Worm (Caenorhabditis elegans) whole organism, L2 larva: Measurements from ENCODE around the gene fbxo-11.2.

ENCODE experiments used
- C34F6.9 ChIP-seq: fragments of 150-350 bp; optimal IDR thresholded peaks from 2 replicates; lab custom pipeline; 2014; ENCODE audit warnings: missing biosample characterization, missing genetic modification characterization
- F13H6.1 ChIP-seq: sonication (generic microtip); optimal IDR thresholded peaks from 2 replicates; lab custom pipeline; 2016; ENCODE audit warnings: missing genetic modification characterization, missing compliant biosample characterization
- R02D3.7 ChIP-seq: fragments of 150-350 bp; optimal IDR thresholded peaks from 2 replicates; lab custom pipeline; 2014; ENCODE audit warnings: missing biosample characterization, missing genetic modification characterization
- Y55F3AM.14 ChIP-seq: fragments of 200-800 bp; sonication (Bioruptor generic); optimal IDR thresholded peaks from 2 replicates; lab custom pipeline; 2018; ENCODE audit warnings: mild to moderate bottlenecking, missing genetic modification characterization, missing compliant biosample characterization
- aly-2 ChIP-seq: fragments of 150-350 bp; optimal IDR thresholded peaks from 2 replicates; lab custom pipeline; 2014; ENCODE audit warnings: missing biosample characterization, missing genetic modification characterization
- ama-1 ChIP-seq: fragments of 150-350 bp; optimal IDR thresholded peaks from 2 replicates; lab custom pipeline; 2018; ENCODE audit warnings: inconsistent platforms
- ceh-16 ChIP-seq: fragments of 150-350 bp; optimal IDR thresholded peaks from 2 replicates; lab custom pipeline; 2014; ENCODE audit warnings: missing biosample characterization, missing genetic modification characterization
- ceh-82 ChIP-seq: fragments of 150-350 bp; optimal IDR thresholded peaks from 2 replicates; lab custom pipeline; 2014; ENCODE audit warnings: missing biosample characterization, missing genetic modification characterization
- crh-2 ChIP-seq: sonication (generic microtip); optimal IDR thresholded peaks from 2 replicates; lab custom pipeline; 2017; ENCODE audit warnings: missing biosample characterization, missing genetic modification characterization
- dmd-4 ChIP-seq: sonication (generic microtip); optimal IDR thresholded peaks from 2 replicates; lab custom pipeline; 2017; ENCODE audit warnings: missing biosample characterization, missing genetic modification characterization
- egl-27 ChIP-seq: sonication (generic microtip); optimal IDR thresholded peaks from 3 replicates; lab custom pipeline; 2017; ENCODE audit warnings: missing biosample characterization, missing genetic modification reagents, missing genetic modification characterization
- elt-1 ChIP-seq: fragments of 150-350 bp; optimal IDR thresholded peaks from 2 replicates; lab custom pipeline; 2014; ENCODE audit warnings: missing biosample characterization, missing genetic modification characterization
- elt-3 ChIP-seq: sonication (generic microtip); optimal IDR thresholded peaks from 2 replicates; lab custom pipeline; 2017; ENCODE audit warnings: missing biosample characterization, missing genetic modification characterization
- lin-11 ChIP-seq: fragments of 150-350 bp; sonication (generic microtip); optimal IDR thresholded peaks from 2 replicates; lab custom pipeline; 2014; ENCODE audit warnings: missing biosample characterization, missing genetic modification characterization, inconsistent platforms, mixed read lengths
- lin-13 ChIP-seq: fragments of 150-350 bp; optimal IDR thresholded peaks from 2 replicates; lab custom pipeline; 2014; ENCODE audit warnings: missing biosample characterization, missing genetic modification reagents, missing genetic modification characterization
- lin-39 ChIP-seq: fragments of 150-350 bp; optimal IDR thresholded peaks from 2 replicates; lab custom pipeline; 2014; ENCODE audit warnings: missing biosample characterization, missing genetic modification reagents, missing genetic modification characterization
- lsy-2 ChIP-seq, 2 experiments: fragments of 150-350 bp in 1 of 2; sonication (generic microtip) in 1 of 2; optimal IDR thresholded peaks; 2 replicates each; lab custom pipeline; 2014 to 2017; ENCODE audit warnings: missing biosample characterization in 2 of 2, missing genetic modification characterization in 2 of 2
- mab-5 ChIP-seq: fragments of 150-350 bp; optimal IDR thresholded peaks from 2 replicates; lab custom pipeline; 2014; ENCODE audit warnings: missing biosample characterization, missing genetic modification characterization
- mbf-1 ChIP-seq: sonication (generic microtip); optimal IDR thresholded peaks from 2 replicates; lab custom pipeline; 2017; ENCODE audit warnings: missing biosample characterization, missing genetic modification characterization
- mdl-1 ChIP-seq, 2 experiments: fragments of 150-350 bp in 1 of 2; sonication (generic microtip) in 1 of 2; optimal IDR thresholded peaks; 2 replicates each; lab custom pipeline; 2017; ENCODE audit warnings: missing biosample characterization in 2 of 2, missing genetic modification characterization in 2 of 2
- nhr-11 ChIP-seq: fragments of 150-350 bp; optimal IDR thresholded peaks from 2 replicates; lab custom pipeline; 2014; ENCODE audit warnings: missing biosample characterization, missing genetic modification characterization
- nhr-12 ChIP-seq: fragments of 150-350 bp; optimal IDR thresholded peaks from 2 replicates; lab custom pipeline; 2014; ENCODE audit warnings: missing biosample characterization, missing genetic modification characterization
- nhr-21 ChIP-seq: fragments of 150-350 bp; optimal IDR thresholded peaks from 2 replicates; lab custom pipeline; 2014; ENCODE audit warnings: missing biosample characterization, missing genetic modification characterization
- nhr-23 ChIP-seq: fragments of 150-350 bp; optimal IDR thresholded peaks from 2 replicates; lab custom pipeline; 2014; ENCODE audit warnings: missing biosample characterization, missing genetic modification reagents, missing genetic modification characterization
- nhr-237 ChIP-seq: fragments of 150-350 bp; optimal IDR thresholded peaks from 2 replicates; lab custom pipeline; 2014; ENCODE audit warnings: missing biosample characterization, missing genetic modification characterization
- nhr-25 ChIP-seq: fragments of 150-350 bp; sonication (generic microtip); optimal IDR thresholded peaks from 3 replicates; lab custom pipeline; 2014; ENCODE audit warnings: missing biosample characterization, missing genetic modification characterization
- nhr-6 ChIP-seq: fragments of 150-350 bp; optimal IDR thresholded peaks from 2 replicates; lab custom pipeline; 2014; ENCODE audit warnings: missing biosample characterization, missing genetic modification characterization
- peb-1 ChIP-seq: fragments of 150-350 bp; optimal IDR thresholded peaks from 2 replicates; lab custom pipeline; 2014; ENCODE audit warnings: missing biosample characterization, missing genetic modification characterization
- sem-4 ChIP-seq: fragments of 150-350 bp; optimal IDR thresholded peaks from 2 replicates; lab custom pipeline; 2014; ENCODE audit warnings: missing biosample characterization, missing genetic modification reagents, missing genetic modification characterization
- sma-3 ChIP-seq: sonication (generic microtip); optimal IDR thresholded peaks from 2 replicates; lab custom pipeline; 2016; ENCODE audit warnings: missing genetic modification reagents, missing genetic modification characterization, missing compliant biosample characterization
- sma-9 ChIP-seq, 2 experiments: fragments of 150-350 bp in 1 of 2; sonication (generic microtip) in 1 of 2; optimal IDR thresholded peaks; 2 replicates each; lab custom pipeline; 2014 to 2016; ENCODE audit warnings: missing genetic modification characterization in 2 of 2, mild to moderate bottlenecking in 1 of 2, missing biosample characterization in 1 of 2, missing compliant biosample characterization in 1 of 2, missing genetic modification reagents in 1 of 2, moderate library complexity in 1 of 2
- snpc-4 ChIP-seq: fragments of 150-350 bp; optimal IDR thresholded peaks from 2 replicates; lab custom pipeline; 2014; ENCODE audit warnings: missing biosample characterization, missing genetic modification characterization
- unc-39 ChIP-seq: fragments of 150-350 bp; optimal IDR thresholded peaks from 2 replicates; lab custom pipeline; 2014; ENCODE audit warnings: missing biosample characterization, missing genetic modification characterization
- unc-55 ChIP-seq: fragments of 150-350 bp; sonication (generic microtip); optimal IDR thresholded peaks from 3 replicates; lab custom pipeline; 2014; ENCODE audit warnings: missing biosample characterization, missing genetic modification reagents, missing genetic modification characterization
- unc-62 ChIP-seq: fragments of 150-350 bp; optimal IDR thresholded peaks from 2 replicates; lab custom pipeline; 2014; ENCODE audit warnings: missing biosample characterization, missing genetic modification reagents, missing genetic modification characterization
- zag-1 ChIP-seq: fragments of 150-350 bp; optimal IDR thresholded peaks from 2 replicates; lab custom pipeline; 2014; ENCODE audit warnings: missing biosample characterization, missing genetic modification characterization
- ztf-11 ChIP-seq: sonication (generic microtip); optimal IDR thresholded peaks from 2 replicates; lab custom pipeline; 2017; ENCODE audit warnings: missing biosample characterization, missing genetic modification characterization
- ztf-4 ChIP-seq: fragments of 150-350 bp; optimal IDR thresholded peaks from 2 replicates; lab custom pipeline; 2014; ENCODE audit warnings: missing biosample characterization, missing genetic modification characterization

fbxo-11.2 gene

ce11 chrIII:1053067-1053466 is at the start of gene fbxo-11.2:
fbxo-11.2 (minus strand) TSS chrIII:1053242.
- TF ChIP-seq unc-62 (no peak), nhr-25 (tag; lab: Kevin White, UChicago) (peak; percentile 3), ztf-11 (tag; lab: Kevin White, UChicago) (no peak)

- TF ChIP-seq peb-1 (tag; lab: Kevin White, UChicago), result no peak
- no peak for TF ChIP-seq ceh-16 (tag; lab: Kevin White, UChicago)
- no peak for TF ChIP-seq Y55F3AM.14
- TF ChIP-seq nhr-25 (tag; lab: Kevin White, UChicago), result no peak
- TF ChIP-seq elt-3 (tag; lab: Kevin White, UChicago), result no peak
- no peak for TF ChIP-seq snpc-4 (tag; lab: Kevin White, UChicago)
- TF ChIP-seq F13H6.1 (tag; lab: Kevin White, UChicago), result no peak
- no peak for TF ChIP-seq R02D3.7 (tag; lab: Kevin White, UChicago)
Observed at ce11 chrIII:1099523-1099922, 46.5 kb upstream of the fbxo-11.2 start.

ce11 chrIII:1094391-1094790 is 41.3 kb upstream of the fbxo-11.2 start:
- TF ChIP-seq R02D3.7 (tag; lab: Kevin White, UChicago) (no peak), snpc-4 (tag; lab: Kevin White, UChicago) (no peak), ama-1 (lab: Kevin White, UChicago) (no peak), elt-3 (tag; lab: Kevin White, UChicago) (no peak)
- TF ChIP-seq, all 48 proteins: peak for 0

- no peak for TF ChIP-seq egl-27 (tag; lab: Kevin White, UChicago)
- no peak for TF ChIP-seq sem-4
- TF ChIP-seq ceh-16 (tag; lab: Kevin White, UChicago), result no peak
- TF ChIP-seq sma-9 (GFP tag; optimal IDR thresholded peaks at IDR 0.05; lab: Kevin White, UChicago), result no peak
- no peak for TF ChIP-seq sma-9 (tag; optimal IDR thresholded peaks at IDR 0.05; lab: Kevin White, UChicago)
- TF ChIP-seq mbf-1 (tag; lab: Kevin White, UChicago), result no peak
- TF ChIP-seq nhr-237 (tag; lab: Kevin White, UChicago), result no peak
- no peak for TF ChIP-seq lin-13 (GFP tag; lab: Kevin White, UChicago)
- TF ChIP-seq peb-1 (tag; lab: Kevin White, UChicago), result no peak
Observed at ce11 chrIII:1084971-1085370, 31.9 kb upstream of the fbxo-11.2 start.

ce11 chrIII:1081101-1081500 is 28.1 kb upstream of the fbxo-11.2 start, which contains the start of gene par-2:
par-2 (plus strand) TSS chrIII:1081401.
- TF ChIP-seq elt-3 (tag; lab: Kevin White, UChicago), result no peak
- TF ChIP-seq aly-2, result no peak
- TF ChIP-seq zag-1, result no peak
- TF ChIP-seq sem-4, result no peak
- no peak for TF ChIP-seq nhr-23 (tag; lab: Kevin White, UChicago)
- TF ChIP-seq lin-11, result no peak
- no peak for TF ChIP-seq F13H6.1 (tag; lab: Kevin White, UChicago)
- no peak for TF ChIP-seq elt-1 (tag; lab: Kevin White, UChicago)
- TF ChIP-seq nhr-12 (tag; lab: Kevin White, UChicago), result no peak
- TF ChIP-seq nhr-6 (tag; lab: Kevin White, UChicago), result no peak
- TF ChIP-seq sma-9 (GFP tag; optimal IDR thresholded peaks at IDR 0.05; lab: Kevin White, UChicago), result no peak
- no peak for TF ChIP-seq sma-9 (tag; optimal IDR thresholded peaks at IDR 0.05; lab: Kevin White, UChicago)
- no peak for TF ChIP-seq Y55F3AM.14

- TF ChIP-seq zag-1, result peak; percentile 70
- peak; percentile 72 for TF ChIP-seq snpc-4 (tag; lab: Kevin White, UChicago)
- peak; percentile 77 for TF ChIP-seq ceh-82 (tag; lab: Kevin White, UChicago)
- TF ChIP-seq ztf-4 (tag; lab: Kevin White, UChicago), result peak; percentile 95
- peak; percentile 98 for TF ChIP-seq crh-2 (tag; lab: Kevin White, UChicago)
- peak; percentile 99 for TF ChIP-seq unc-55 (GFP tag; lab: Kevin White, UChicago)
- no peak for TF ChIP-seq elt-1 (tag; lab: Kevin White, UChicago)
- peak; percentile 87 to 97 for TF ChIP-seq lsy-2 (tag; optimal IDR thresholded peaks at IDR 0.05; lab: Kevin White, UChicago)
- TF ChIP-seq nhr-12 (tag; lab: Kevin White, UChicago), result no peak
- peak; percentile 31 for TF ChIP-seq R02D3.7 (tag; lab: Kevin White, UChicago)
- TF ChIP-seq nhr-11 (tag; lab: Kevin White, UChicago), result no peak
- no peak for TF ChIP-seq lin-39 (tag; lab: Kevin White, UChicago)
- TF ChIP-seq lin-13 (GFP tag; lab: Kevin White, UChicago), result peak; percentile 97
- peak; percentile 99 for TF ChIP-seq C34F6.9 (tag; lab: Kevin White, UChicago)
- TF ChIP-seq nhr-6 (tag; lab: Kevin White, UChicago), result peak; percentile 92
- no peak for TF ChIP-seq elt-3 (tag; lab: Kevin White, UChicago)
- peak; percentile 97 for TF ChIP-seq sma-3 (GFP tag; lab: Kevin White, UChicago)
- no peak for TF ChIP-seq unc-39 (tag; lab: Kevin White, UChicago)
- TF ChIP-seq lin-11, result peak; percentile 94
- peak; percentile 55 for TF ChIP-seq Y55F3AM.14
- peak; percentile 87 for TF ChIP-seq mab-5 (tag; lab: Kevin White, UChicago)
- TF ChIP-seq aly-2, result no peak
- TF ChIP-seq unc-62, result no peak
- TF ChIP-seq sma-9 (GFP tag; optimal IDR thresholded peaks at IDR 0.05; lab: Kevin White, UChicago), result peak; percentile 90
- TF ChIP-seq sma-9 (tag; optimal IDR thresholded peaks at IDR 0.05; lab: Kevin White, UChicago), result no peak
- TF ChIP-seq ceh-16 (tag; lab: Kevin White, UChicago), result peak; percentile 81
- peak; percentile 22 for TF ChIP-seq dmd-4 (tag; lab: Kevin White, UChicago)
- TF ChIP-seq egl-27 (tag; lab: Kevin White, UChicago), result peak; percentile 83
- peak; percentile 66 for TF ChIP-seq nhr-237 (tag; lab: Kevin White, UChicago)
- peak; percentile 77 for TF ChIP-seq ama-1 (lab: Kevin White, UChicago)
- TF ChIP-seq mdl-1 (tag; optimal IDR thresholded peaks at IDR 0.05; lab: Kevin White, UChicago), result peak; percentile 74 to 90
- peak; percentile 95 for TF ChIP-seq nhr-21
- TF ChIP-seq F13H6.1 (tag; lab: Kevin White, UChicago), result peak; percentile 84
- no peak for TF ChIP-seq ztf-11 (tag; lab: Kevin White, UChicago)
Observed at ce11 chrIII:1080536-1080935, 27.5 kb upstream of the fbxo-11.2 start, which contains the start of the genes rab-18 and kbp-4. rab-18 (minus strand) TSS chrIII:1080775. kbp-4 (plus strand) TSS chrIII:1080901.
